Fruit fly (Drosophila melanogaster): ENCODE results near the gene Rbcn-3A.

Gene Rbcn-3A

dm6 chrX:6224225-6225190, 30.8 kb downstream of the Rbcn-3A start, which contains the start of gene sqh (continued):
- TF ChIP-seq Chrac-16 (GFP tag; optimal IDR thresholded peaks at IDR 0.05): peak; percentile 82
- peak; percentile 91 for TF ChIP-seq CG13296 (GFP tag; optimal IDR thresholded peaks at IDR 0.05)
- peak; percentile 81 for TF ChIP-seq CG8388 (GFP tag; optimal IDR thresholded peaks at IDR 0.05)
- TF ChIP-seq Fer2 (tag; optimal IDR thresholded peaks at IDR 0.05): peak; percentile 78
- peak; percentile 84 for TF ChIP-seq CG14667 (GFP tag; IDR thresholded peaks at IDR 0.05)
- TF ChIP-seq CTCF (GFP tag; optimal IDR thresholded peaks at IDR 0.05): peak; percentile 48
- no peak for TF ChIP-seq gfzf (GFP tag; optimal IDR thresholded peaks at IDR 0.05)
- no peak for TF ChIP-seq pb (GFP tag; optimal IDR thresholded peaks at IDR 0.05)
- TF ChIP-seq tll (GFP tag; optimal IDR thresholded peaks at IDR 0.05): peak in 1 of 2 experiments; percentile 8
- TF ChIP-seq insv (GFP tag; optimal IDR thresholded peaks at IDR 0.05): peak in 1 of 2 experiments; percentile 58
- TF ChIP-seq CG6791 (GFP tag; IDR thresholded peaks at IDR 0.05; ENCODE audit: partially characterized antibody): no peak
- peak; percentile 78 for TF ChIP-seq CG4707 (GFP tag; optimal IDR thresholded peaks at IDR 0.05)
- TF ChIP-seq CG18476 (GFP tag; optimal IDR thresholded peaks at IDR 0.05): peak; percentile 74
- TF ChIP-seq CG9437 (GFP tag; optimal IDR thresholded peaks at IDR 0.05): peak; percentile 77
- peak; percentile 50 for TF ChIP-seq psq (GFP tag; optimal IDR thresholded peaks at IDR 0.05)
- TF ChIP-seq CG7786 (GFP tag; optimal IDR thresholded peaks at IDR 0.05): peak; percentile 42
- peak; percentile 74 for TF ChIP-seq Rx (GFP tag; IDR thresholded peaks at IDR 0.05)
- peak; percentile 76 for TF ChIP-seq wek (GFP tag; optimal IDR thresholded peaks at IDR 0.05)
- peak; percentile 90 for TF ChIP-seq Sox100B (GFP tag; optimal IDR thresholded peaks at IDR 0.05)
- TF ChIP-seq CoRest (tag; optimal IDR thresholded peaks at IDR 0.05): peak; percentile 94
- TF ChIP-seq trem (tag; optimal IDR thresholded peaks at IDR 0.05): peak; percentile 55
- TF ChIP-seq kah (GFP tag; optimal IDR thresholded peaks at IDR 0.05): peak; percentile 77
- TF ChIP-seq ken (GFP tag; IDR thresholded peaks at IDR 0.05): peak; percentile 92
- no peak for TF ChIP-seq Jarid2 (GFP tag; optimal IDR thresholded peaks at IDR 0.05)
- TF ChIP-seq vfl (GFP tag; optimal IDR thresholded peaks at IDR 0.05): peak; percentile 63
- no peak for TF ChIP-seq oc (tag; optimal IDR thresholded peaks at IDR 0.05)
- no peak for TF ChIP-seq dmrt99B (tag; optimal IDR thresholded peaks at IDR 0.05)
- peak; percentile 73 for TF ChIP-seq CG18011 (GFP tag; optimal IDR thresholded peaks at IDR 0.05)
- TF ChIP-seq shn (GFP tag; optimal IDR thresholded peaks at IDR 0.05): peak; percentile 36
- peak; percentile 90 for TF ChIP-seq CG18599 (GFP tag; optimal IDR thresholded peaks at IDR 0.05)
- no peak for TF ChIP-seq ab (GFP tag; optimal IDR thresholded peaks at IDR 0.05)
- no peak for TF ChIP-seq zen2 (GFP tag; IDR thresholded peaks at IDR 0.05; ENCODE audit: partially characterized antibody)
- TF ChIP-seq fd3F (GFP tag; optimal IDR thresholded peaks at IDR 0.05): peak; percentile 85
- peak; percentile 89 for TF ChIP-seq E2f1 (GFP tag; IDR thresholded peaks at IDR 0.05)
- TF ChIP-seq mirr (GFP tag; optimal IDR thresholded peaks at IDR 0.05): peak; percentile 61
- TF ChIP-seq Hand (GFP tag; optimal IDR thresholded peaks at IDR 0.05): peak; percentile 86
- peak; percentile 77 for TF ChIP-seq CG31441 (GFP tag; IDR thresholded peaks at IDR 0.05)
- peak; percentile 88 for TF ChIP-seq CG34422 (GFP tag; IDR thresholded peaks at IDR 0.05)
- peak; percentile 88 for TF ChIP-seq ci (GFP tag; IDR thresholded peaks at IDR 0.05)
- TF ChIP-seq CG31224 (GFP tag; IDR thresholded peaks at IDR 0.05): peak; percentile 83
- peak; percentile 96 for TF ChIP-seq lmd (GFP tag; IDR thresholded peaks at IDR 0.05)
- TF ChIP-seq tio (GFP tag; optimal IDR thresholded peaks at IDR 0.05): no peak
- TF ChIP-seq ind (GFP tag; optimal IDR thresholded peaks at IDR 0.05): peak; percentile 82
- no peak for TF ChIP-seq CG9797 (GFP tag; optimal IDR thresholded peaks at IDR 0.05)
- peak in 1 of 2 experiments; percentile 88 for TF ChIP-seq Eip74EF (GFP tag; optimal IDR thresholded peaks at IDR 0.05)
- peak; percentile 79 for TF ChIP-seq gsb (GFP tag; IDR thresholded peaks at IDR 0.05)
- no peak for TF ChIP-seq CG9609 (GFP tag; optimal IDR thresholded peaks at IDR 0.05)
- no peak for TF ChIP-seq eve (GFP tag; optimal IDR thresholded peaks at IDR 0.05)
